Fruit fly (Drosophila melanogaster): ENCODE results near the gene PTPMT1.

PTPMT1 gene

DNA sequence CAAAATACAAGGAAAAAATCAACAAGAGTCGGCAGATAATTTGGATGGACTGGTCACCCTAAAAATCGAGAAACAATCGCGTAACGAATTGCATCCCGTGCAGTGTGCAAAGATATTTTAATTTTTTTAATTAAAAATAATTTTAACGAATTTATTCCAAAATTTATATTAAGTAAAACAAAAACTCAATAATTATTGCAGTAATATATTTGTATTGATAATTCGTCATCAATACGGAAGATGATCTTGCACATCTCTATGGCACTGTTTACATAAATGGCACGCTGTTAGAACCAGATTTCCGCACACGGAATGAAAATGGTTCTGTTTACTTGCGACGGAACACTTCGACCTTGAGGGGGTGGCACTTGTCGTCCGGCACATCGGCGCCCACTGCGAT lies 14.7 kb downstream of the PTPMT1 start, which contains the start of gene tst (continued):
- TF ChIP-seq lbe (GFP tag; optimal IDR thresholded peaks at IDR 0.05) (peak; percentile 90), Elba2 (GFP tag; optimal IDR thresholded peaks at IDR 0.05) (peak; percentile 18), CG15601 (tag; optimal IDR thresholded peaks at IDR 0.05) (peak; percentile 85), CG34224 (GFP tag; IDR thresholded peaks at IDR 0.05; ENCODE audit: partially characterized antibody) (peak; percentile 45; the same call in 1 of the 3 replicates), ro (GFP tag; IDR thresholded peaks at IDR 0.05) (peak; percentile 94), CG43689 (GFP tag; IDR thresholded peaks at IDR 0.05) (peak; percentile 88), CG17802 (tag; optimal IDR thresholded peaks at IDR 0.05) (peak; percentile 72), Gsc (GFP tag; IDR thresholded peaks at IDR 0.05) (peak; percentile 92), CG14860 (GFP tag; IDR thresholded peaks at IDR 0.05; ENCODE audit: partially characterized antibody) (no peak), HmgZ (tag; optimal IDR thresholded peaks at IDR 0.05) (peak; percentile 88), Dek (tag; optimal IDR thresholded peaks at IDR 0.05) (peak; percentile 90), bsh (GFP tag; optimal IDR thresholded peaks at IDR 0.05) (peak; percentile 44 to 93), Sry-β (GFP tag; optimal IDR thresholded peaks at IDR 0.05) (peak; percentile 59), CG9932 (GFP tag; IDR thresholded peaks at IDR 0.05) (peak; percentile 98), Camta (GFP tag; optimal IDR thresholded peaks at IDR 0.05) (peak; percentile 32), Eip74EF (GFP tag; optimal IDR thresholded peaks at IDR 0.05) (peak in 1 of 2 experiments; percentile 86), CG12391 (tag; optimal IDR thresholded peaks at IDR 0.05) (peak; percentile 96), CG15479 (GFP tag; optimal IDR thresholded peaks at IDR 0.05) (no peak), gfzf (GFP tag; optimal IDR thresholded peaks at IDR 0.05) (peak; percentile 16), vfl (GFP tag; optimal IDR thresholded peaks at IDR 0.05) (peak; percentile 35), gsb-n (tag; optimal IDR thresholded peaks at IDR 0.05) (peak; percentile 95), CG18599 (GFP tag; optimal IDR thresholded peaks at IDR 0.05) (peak; percentile 90), CG13123 (GFP tag; optimal IDR thresholded peaks at IDR 0.05) (peak; percentile 87), Oaz (GFP tag; IDR thresholded peaks at IDR 0.05) (peak; percentile 87), CG31441 (GFP tag; IDR thresholded peaks at IDR 0.05) (peak; percentile 97), CG17829 (tag; optimal IDR thresholded peaks at IDR 0.05) (peak; percentile 96), inv (GFP tag; IDR thresholded peaks at IDR 0.05; ENCODE audit: partially characterized antibody) (no peak), bcd (GFP tag; optimal IDR thresholded peaks at IDR 0.05) (peak; percentile 88), Doc2 (GFP tag; IDR thresholded peaks at IDR 0.05) (peak; percentile 92), Ptx1 (GFP tag; IDR thresholded peaks at IDR 0.05) (peak; percentile 99), CG1529 (GFP tag; optimal IDR thresholded peaks at IDR 0.05) (peak; percentile 69), dmrt11E (tag; optimal IDR thresholded peaks at IDR 0.05) (peak; percentile 92), gce (GFP tag; IDR thresholded peaks at IDR 0.05) (peak; percentile 92), Hr51 (GFP tag; optimal IDR thresholded peaks at IDR 0.05) (peak; percentile 44 to 90), grn (GFP tag; optimal IDR thresholded peaks at IDR 0.05) (no peak), Sox100B (GFP tag; optimal IDR thresholded peaks at IDR 0.05) (peak; percentile 88), org-1 (GFP tag; optimal IDR thresholded peaks at IDR 0.05) (peak; percentile 70), CG4820 (GFP tag; optimal IDR thresholded peaks at IDR 0.05) (peak; percentile 82), pzg (GFP tag; optimal IDR thresholded peaks at IDR 0.05) (peak; percentile 21), E2f1 (GFP tag; IDR thresholded peaks at IDR 0.05) (peak; percentile 97), ci (GFP tag; IDR thresholded peaks at IDR 0.05) (peak; percentile 91), nerfin-1 (tag; optimal IDR thresholded peaks at IDR 0.05) (peak; percentile 79), eve (GFP tag; optimal IDR thresholded peaks at IDR 0.05) (no peak), sc (optimal IDR thresholded peaks at IDR 0.05) (no peak), sc (GFP tag; optimal IDR thresholded peaks at IDR 0.05) (peak; percentile 74), sqz (GFP tag; optimal IDR thresholded peaks at IDR 0.05) (no peak), CG14050 (GFP tag; IDR thresholded peaks at IDR 0.05) (peak; percentile 93), Trl (optimal IDR thresholded peaks at IDR 0.05) (no peak), Trl (GFP tag; optimal IDR thresholded peaks at IDR 0.05) (peak; percentile 35), Mes4 (GFP tag; optimal IDR thresholded peaks at IDR 0.05) (peak; percentile 7), corto (GFP tag; optimal IDR thresholded peaks at IDR 0.05) (peak; percentile 36)
